Fruit fly (Drosophila melanogaster) whole organism, embryonic: ENCODE results near the gene Spase12.

Experiments used
- Abd-B ChIP-seq: fragments of 200-800 bp; sonication (Bioruptor generic); optimal IDR thresholded peaks from 2 replicates; lab custom pipeline; 2018; ENCODE audit warnings: missing biosample characterization, mild to moderate bottlenecking, missing genetic modification characterization, moderate library complexity
- Atf3 ChIP-seq: fragments of 200-800 bp; sonication (Bioruptor generic); optimal IDR thresholded peaks from 3 replicates; lab custom pipeline; 2016; ENCODE audit warnings: missing biosample characterization, missing genetic modification characterization
- Blimp-1 ChIP-seq: fragments of 200-800 bp; sonication (Bioruptor generic); optimal IDR thresholded peaks from 3 replicates; lab custom pipeline; 2018; ENCODE audit warnings: missing biosample characterization, missing genetic modification characterization, mild to moderate bottlenecking, moderate library complexity, missing genetic modification reagents
- CG12391 ChIP-seq: fragments of 200-800 bp; sonication (Bioruptor generic); optimal IDR thresholded peaks from 3 replicates; lab custom pipeline; 2018; ENCODE audit warnings: missing biosample characterization, mild to moderate bottlenecking, missing genetic modification characterization, moderate library complexity
- CG13287 ChIP-seq: fragments of 200-800 bp; sonication (Bioruptor generic); IDR thresholded peaks from 2 replicates; pipeline ENCODE4 v1.3.6; 2022; ENCODE audit warnings: missing biosample characterization, missing genetic modification characterization; ENCODE audit not compliant: partially characterized antibody
- CG14014 ChIP-seq: fragments of 200-800 bp; sonication (Bioruptor generic); IDR thresholded peaks from 2 replicates; pipeline ENCODE4 v1.3.6; 2022; ENCODE audit warnings: missing biosample characterization, missing genetic modification characterization
- CG15073 ChIP-seq: fragments of 200-800 bp; sonication (Bioruptor generic); optimal IDR thresholded peaks from 2 replicates; lab custom pipeline; 2016; ENCODE audit warnings: missing biosample characterization, missing genetic modification characterization
- CG17361 ChIP-seq: fragments of 200-800 bp; sonication (Bioruptor generic); IDR thresholded peaks from 3 replicates; pipeline ENCODE4 v1.3.6; 2022; ENCODE audit warnings: missing biosample characterization, missing genetic modification characterization
- CG17612 ChIP-seq: fragments of 200-800 bp; sonication (Bioruptor generic); IDR thresholded peaks from 2 replicates; pipeline ENCODE4 v1.3.6; 2022; ENCODE audit warnings: missing biosample characterization, missing genetic modification characterization
- CG18262 ChIP-seq: fragments of 200-800 bp; optimal IDR thresholded peaks from 3 replicates; lab custom pipeline; 2019; ENCODE audit warnings: missing biosample characterization, mild to moderate bottlenecking, missing genetic modification characterization, moderate library complexity
- CG2199 ChIP-seq: fragments of 200-800 bp; sonication (Bioruptor generic); IDR thresholded peaks from 3 replicates; pipeline ENCODE4 v1.3.6; 2022; ENCODE audit warnings: missing biosample characterization, missing genetic modification characterization
- CG2202 ChIP-seq: fragments of 200-800 bp; sonication (Bioruptor generic); optimal IDR thresholded peaks from 2 replicates; lab custom pipeline; 2018; ENCODE audit warnings: missing biosample characterization, mild to moderate bottlenecking, missing genetic modification characterization
- CG2678 ChIP-seq: fragments of 200-800 bp; sonication (Bioruptor generic); optimal IDR thresholded peaks from 3 replicates; lab custom pipeline; 2019; ENCODE audit warnings: missing biosample characterization, mild to moderate bottlenecking, missing genetic modification characterization, moderate library complexity
- CG3838 ChIP-seq: fragments of 200-800 bp; sonication (Bioruptor generic); optimal IDR thresholded peaks from 3 replicates; lab custom pipeline; 2016; ENCODE audit warnings: missing biosample characterization, missing genetic modification characterization
- CG43689 ChIP-seq: fragments of 200-800 bp; sonication (Bioruptor generic); IDR thresholded peaks from 2 replicates; pipeline ENCODE4 v1.3.6; 2022; ENCODE audit warnings: missing biosample characterization, missing genetic modification characterization
- CG5180 ChIP-seq: fragments of 200-800 bp; sonication (Bioruptor generic); optimal IDR thresholded peaks from 3 replicates; lab custom pipeline; 2017; ENCODE audit warnings: missing biosample characterization, missing genetic modification characterization, mild to moderate bottlenecking, moderate library complexity, missing genetic modification reagents
- CG5245 ChIP-seq: fragments of 200-800 bp; sonication (Bioruptor generic); optimal IDR thresholded peaks from 3 replicates; lab custom pipeline; 2016; ENCODE audit warnings: missing biosample characterization, missing genetic modification characterization
- CG7839 ChIP-seq: fragments of 200-800 bp; sonication (Bioruptor generic); optimal IDR thresholded peaks from 3 replicates; lab custom pipeline; 2018; ENCODE audit warnings: missing biosample characterization, mild to moderate bottlenecking, missing genetic modification characterization, moderate library complexity
- CG8281 ChIP-seq: fragments of 200-800 bp; sonication (Bioruptor generic); optimal IDR thresholded peaks from 2 replicates; lab custom pipeline; 2018; ENCODE audit warnings: missing biosample characterization, mild to moderate bottlenecking, missing genetic modification characterization, moderate library complexity
- CG8478 ChIP-seq: fragments of >200 bp; optimal IDR thresholded peaks from 2 replicates; lab custom pipeline; 2018
- CG9437 ChIP-seq: fragments of 200-800 bp; sonication (Bioruptor generic); optimal IDR thresholded peaks from 2 replicates; lab custom pipeline; 2018; ENCODE audit warnings: missing biosample characterization, mild to moderate bottlenecking, missing genetic modification characterization
- CTCF ChIP-seq: fragments of 200-800 bp; sonication (Bioruptor generic); optimal IDR thresholded peaks from 2 replicates; lab custom pipeline; 2017; ENCODE audit warnings: missing biosample characterization, mild to moderate bottlenecking, missing genetic modification characterization, moderate library complexity
- Doc2 ChIP-seq: fragments of 200-800 bp; sonication (Bioruptor generic); IDR thresholded peaks from 2 replicates; pipeline ENCODE4 v1.3.6; 2022; ENCODE audit warnings: missing biosample characterization, missing genetic modification characterization
- Elba2 ChIP-seq: fragments of 200-800 bp; sonication (Bioruptor generic); optimal IDR thresholded peaks from 3 replicates; lab custom pipeline; 2016; ENCODE audit warnings: missing biosample characterization, missing genetic modification characterization
- GATAe ChIP-seq: fragments of 200-800 bp; sonication (Bioruptor generic); conservative IDR thresholded peaks from 2 replicates; pipeline ENCODE4 v1.3.6; 2022; ENCODE audit warnings: missing biosample characterization, missing genetic modification characterization
- Gsc ChIP-seq: fragments of 200-800 bp; sonication (Bioruptor generic); IDR thresholded peaks from 2 replicates; pipeline ENCODE4 v1.3.6; 2022; ENCODE audit warnings: missing biosample characterization, missing genetic modification characterization
- Hand ChIP-seq: fragments of 200-800 bp; sonication (Bioruptor generic); optimal IDR thresholded peaks from 2 replicates; lab custom pipeline; 2017; ENCODE audit warnings: mild to moderate bottlenecking, missing biosample characterization, missing genetic modification reagents, missing genetic modification characterization
- NC2α ChIP-seq: fragments of 200-800 bp; sonication (Bioruptor generic); optimal IDR thresholded peaks from 2 replicates; lab custom pipeline; 2016; ENCODE audit warnings: missing biosample characterization, missing genetic modification characterization
- Rfx ChIP-seq: fragments of 200-800 bp; sonication (Bioruptor generic); IDR thresholded peaks from 2 replicates; pipeline ENCODE4 v1.3.6; 2022; ENCODE audit warnings: missing biosample characterization, missing genetic modification characterization
- ci ChIP-seq: fragments of 200-800 bp; sonication (Bioruptor generic); IDR thresholded peaks from 3 replicates; pipeline ENCODE4 v1.3.6; 2022; ENCODE audit warnings: missing biosample characterization, missing genetic modification characterization
- dimm ChIP-seq: fragments of 200-800 bp; sonication (Bioruptor generic); IDR thresholded peaks from 2 replicates; pipeline ENCODE4 v1.3.6; 2022; ENCODE audit warnings: missing biosample characterization, missing genetic modification characterization
- dmrt11E ChIP-seq: fragments of 200-800 bp; sonication (Bioruptor generic); optimal IDR thresholded peaks from 3 replicates; lab custom pipeline; 2018; ENCODE audit warnings: missing biosample characterization, mild to moderate bottlenecking, missing genetic modification characterization, moderate library complexity
- dmrt99B ChIP-seq: fragments of 200-800 bp; sonication (Bioruptor generic); optimal IDR thresholded peaks from 2 replicates; lab custom pipeline; 2018; ENCODE audit warnings: missing biosample characterization, mild to moderate bottlenecking, missing genetic modification characterization, moderate library complexity
- eve ChIP-seq, 2 experiments: fragments of >200 bp; optimal IDR thresholded peaks; 2 replicates each; lab custom pipeline; 2017; ENCODE audit warnings: missing biosample characterization in 2 of 2, missing genetic modification characterization in 2 of 2
- gce ChIP-seq: fragments of 200-800 bp; sonication (Bioruptor generic); IDR thresholded peaks from 3 replicates; pipeline ENCODE4 v1.3.6; 2022; ENCODE audit warnings: missing biosample characterization, missing genetic modification characterization
- gcm ChIP-seq: fragments of 200-800 bp; sonication (Bioruptor generic); optimal IDR thresholded peaks from 2 replicates; lab custom pipeline; 2019; ENCODE audit warnings: missing biosample characterization, mild to moderate bottlenecking, missing genetic modification characterization, moderate library complexity
- hb ChIP-seq: fragments of 200-800 bp; sonication (Bioruptor generic); IDR thresholded peaks from 3 replicates; pipeline ENCODE4 v1.3.6; 2022; ENCODE audit warnings: missing biosample characterization, missing genetic modification characterization; ENCODE audit not compliant: partially characterized antibody
- lilli ChIP-seq: fragments of 200-800 bp; sonication (Bioruptor generic); optimal IDR thresholded peaks from 3 replicates; lab custom pipeline; 2016; ENCODE audit warnings: missing biosample characterization, missing genetic modification characterization
- lola ChIP-seq, 3 experiments: fragments of >200 bp in 2 of 3; fragments of 200-800 bp in 1 of 3; sonication (Bioruptor generic) in 1 of 3; optimal IDR thresholded peaks; 2 replicates each; lab custom pipeline; 2017 to 2019; ENCODE audit warnings: missing biosample characterization in 3 of 3, missing genetic modification characterization in 3 of 3, mild to moderate bottlenecking in 1 of 3, moderate library complexity in 1 of 3
- run ChIP-seq: fragments of 200-800 bp; sonication (Bioruptor generic); optimal IDR thresholded peaks from 3 replicates; lab custom pipeline; 2018; ENCODE audit warnings: missing biosample characterization, mild to moderate bottlenecking, missing genetic modification characterization
- sd ChIP-seq: fragments of 200-800 bp; sonication (Bioruptor generic); optimal IDR thresholded peaks from 3 replicates; lab custom pipeline; 2018; ENCODE audit warnings: missing biosample characterization, mild to moderate bottlenecking, missing genetic modification characterization, moderate library complexity
- sqz ChIP-seq: fragments of 200-800 bp; sonication (Bioruptor generic); optimal IDR thresholded peaks from 3 replicates; lab custom pipeline; 2018; ENCODE audit warnings: missing biosample characterization, mild to moderate bottlenecking, missing genetic modification characterization
- sr ChIP-seq: fragments of 200-800 bp; sonication (Bioruptor generic); IDR thresholded peaks from 3 replicates; pipeline ENCODE4 v1.3.6; 2022; ENCODE audit warnings: missing biosample characterization, missing genetic modification characterization
- tio ChIP-seq: fragments of 200-800 bp; sonication (Bioruptor generic); optimal IDR thresholded peaks from 2 replicates; lab custom pipeline; 2017; ENCODE audit warnings: missing biosample characterization, missing genetic modification characterization, inconsistent platforms
- tna ChIP-seq: fragments of 200-800 bp; sonication (Bioruptor generic); IDR thresholded peaks from 2 replicates; pipeline ENCODE4 v1.3.6; 2022; ENCODE audit warnings: missing biosample characterization, missing genetic modification characterization; ENCODE audit not compliant: partially characterized antibody
- toy ChIP-seq: fragments of 200-800 bp; sonication (Bioruptor generic); IDR thresholded peaks from 2 replicates; pipeline ENCODE4 v1.3.6; 2022; ENCODE audit warnings: missing biosample characterization, missing genetic modification characterization
- trem ChIP-seq: fragments of 200-800 bp; optimal IDR thresholded peaks from 3 replicates; lab custom pipeline; 2019; ENCODE audit warnings: missing biosample characterization, mild to moderate bottlenecking, missing genetic modification characterization, moderate library complexity
- tup ChIP-seq: fragments of 200-800 bp; sonication (Bioruptor generic); optimal IDR thresholded peaks from 2 replicates; lab custom pipeline; 2016; ENCODE audit warnings: missing biosample characterization, mild to moderate bottlenecking, missing genetic modification characterization, moderate library complexity
- vfl ChIP-seq: fragments of 200-800 bp; sonication (Bioruptor generic); optimal IDR thresholded peaks from 2 replicates; lab custom pipeline; 2016; ENCODE audit warnings: missing biosample characterization, missing genetic modification characterization

Gene Spase12

DNA sequence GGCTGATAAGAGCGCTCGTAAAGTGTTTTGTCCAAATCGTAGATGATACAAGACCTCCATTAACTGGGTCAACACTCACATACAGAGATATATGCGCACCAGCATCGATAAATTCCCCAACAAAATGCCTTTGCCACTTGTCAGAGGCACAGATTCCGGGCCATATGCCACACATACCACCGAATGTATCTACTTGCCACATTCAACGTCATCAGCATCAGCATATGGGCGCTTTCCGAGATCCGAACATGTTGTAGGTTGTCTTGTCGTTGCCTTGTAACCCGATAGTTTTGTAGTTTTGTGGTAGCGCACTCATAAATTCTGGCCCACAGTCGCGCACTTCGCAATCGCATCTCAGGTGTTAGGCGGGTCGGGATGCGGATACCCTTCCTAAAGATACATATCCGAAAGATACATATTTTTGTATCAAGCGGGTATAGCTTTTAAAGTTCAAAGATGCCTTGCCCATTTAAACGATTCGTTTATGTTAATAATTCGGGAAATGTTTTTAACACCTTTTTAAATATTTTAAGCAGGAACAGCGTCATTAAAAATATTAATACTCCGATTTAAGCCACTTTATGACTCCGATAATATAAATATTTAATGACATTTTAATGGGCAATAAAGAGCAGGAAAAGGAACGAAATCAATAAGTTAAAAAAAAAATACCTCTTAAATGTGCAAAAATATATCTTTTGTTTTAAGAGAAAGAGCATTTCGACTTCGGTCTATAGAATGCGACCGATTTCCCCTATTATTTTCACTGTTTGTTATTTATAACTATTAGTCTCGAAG, 33.2 kb upstream of the Spase12 start (continued):
- TF ChIP-seq CTCF (GFP tag; lab: Kevin White, UChicago) = no peak
- TF ChIP-seq dimm (GFP tag; lab: Robert Waterston, UW) = no peak
- TF ChIP-seq lola (GFP tag; optimal IDR thresholded peaks at IDR 0.05; lab: Kevin White, UChicago) = peak in 1 of 3 experiments; percentile 20
- TF ChIP-seq CG12391 (tag; lab: Kevin White, UChicago) = peak; percentile 8
- no peak for TF ChIP-seq sqz
- no peak for TF ChIP-seq CG15073 (GFP tag; lab: Kevin White, UChicago)
- TF ChIP-seq gcm = no peak
- TF ChIP-seq Blimp-1 (GFP tag; lab: Kevin White, UChicago) = peak; percentile 12
- peak; percentile 38 for TF ChIP-seq dmrt11E (tag; lab: Kevin White, UChicago)

DNA sequence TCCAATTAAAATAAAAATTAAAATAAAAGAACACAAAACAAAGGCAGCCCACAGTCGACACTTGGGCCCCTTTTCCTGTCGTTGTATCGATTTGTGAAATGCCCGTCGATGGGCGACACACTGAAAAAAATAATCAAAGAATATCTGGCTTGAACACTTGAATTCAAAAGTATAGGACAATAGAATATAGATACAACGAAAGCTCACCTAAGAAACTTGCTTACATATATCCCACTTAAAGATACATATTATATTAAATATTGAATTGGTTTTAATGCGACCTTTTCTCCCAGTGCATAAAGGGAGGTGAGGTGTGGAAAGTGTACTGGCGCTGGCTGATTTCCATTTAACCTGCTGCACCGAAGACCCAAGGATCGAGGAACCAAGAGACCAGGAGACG, 31.2 kb upstream of the Spase12 start:
- TF ChIP-seq CG43689 (GFP tag; lab: Robert Waterston, UW) = no peak
- no peak for TF ChIP-seq CG5180 (GFP tag; lab: Kevin White, UChicago)
- TF ChIP-seq Rfx = no peak
- peak; percentile 11 for TF ChIP-seq Elba2 (GFP tag; lab: Kevin White, UChicago)
- peak; percentile 42 for TF ChIP-seq dmrt99B (tag; lab: Kevin White, UChicago)
- no peak for TF ChIP-seq CG9437 (GFP tag; lab: Kevin White, UChicago)
- TF ChIP-seq CG7839 (tag; lab: Kevin White, UChicago) = peak; percentile 58
- TF ChIP-seq eve (GFP tag; optimal IDR thresholded peaks at IDR 0.05; lab: Kevin White, UChicago) = peak in 1 of 2 experiments; percentile 49
- no peak for TF ChIP-seq tna (GFP tag; lab: Robert Waterston, UW)
- TF ChIP-seq vfl (GFP tag; lab: Kevin White, UChicago) = no peak
- no peak for TF ChIP-seq tup
- TF ChIP-seq sd (tag; lab: Kevin White, UChicago) = no peak
- no peak for TF ChIP-seq CG17612 (GFP tag; lab: Robert Waterston, UW)
- peak; percentile 24 for TF ChIP-seq Abd-B
- peak; percentile 2 for TF ChIP-seq CG8281 (tag; lab: Kevin White, UChicago)
- TF ChIP-seq tio (GFP tag; lab: Kevin White, UChicago) = peak; percentile 21
- TF ChIP-seq Hand = no peak
- no peak for TF ChIP-seq CG2199 (GFP tag; lab: Robert Waterston, UW)
- peak; percentile 70; the same call in 2 of the 3 replicates for TF ChIP-seq ci (GFP tag; lab: Robert Waterston, UW)
- TF ChIP-seq CG15073 (GFP tag; lab: Kevin White, UChicago) = no peak
- no peak for TF ChIP-seq run (tag; lab: Kevin White, UChicago)
- TF ChIP-seq CG2678 (tag; lab: Kevin White, UChicago) = peak; percentile 51
- TF ChIP-seq CG2202 (tag; lab: Kevin White, UChicago) = peak; percentile 56
- no peak for TF ChIP-seq sr (GFP tag; lab: Robert Waterston, UW)
- no peak for TF ChIP-seq CG3838 (GFP tag; lab: Kevin White, UChicago)
- TF ChIP-seq Atf3 = no peak
- no peak for TF ChIP-seq NC2α (GFP tag; lab: Kevin White, UChicago)
- TF ChIP-seq CG12391 (tag; lab: Kevin White, UChicago) = peak; percentile 59
- peak; percentile 83 for TF ChIP-seq trem
- peak; percentile 73 for TF ChIP-seq CG17361 (GFP tag; lab: Robert Waterston, UW)
- TF ChIP-seq Gsc = no peak
- no peak for TF ChIP-seq GATAe (GFP tag; lab: Robert Waterston, UW)
- no peak for TF ChIP-seq Doc2 (GFP tag; lab: Robert Waterston, UW)
- TF ChIP-seq CG18262 (tag; lab: Kevin White, UChicago) = peak; percentile 78
- no peak for TF ChIP-seq toy (GFP tag; lab: Robert Waterston, UW)
- peak; percentile 15 for TF ChIP-seq lilli (GFP tag; lab: Kevin White, UChicago)
- no peak for TF ChIP-seq hb
- peak; percentile 60 for TF ChIP-seq CG5245 (GFP tag; lab: Kevin White, UChicago)
- TF ChIP-seq gce (GFP tag; lab: Robert Waterston, UW) = no peak
- no peak for TF ChIP-seq CG8478 (lab: Kevin White, UChicago)
- TF ChIP-seq CG14014 (GFP tag; lab: Robert Waterston, UW) = no peak
- TF ChIP-seq CG13287 = no peak
